Fruit fly (Drosophila melanogaster) whole organism, prepupa: ENCODE data around the gene CG10298.

Source experiments
- CG10631 ChIP-seq: fragments of 200-800 bp; sonication (Bioruptor generic); optimal IDR thresholded peaks from 2 replicates; lab custom pipeline; 2016; ENCODE audit warnings: missing biosample characterization, missing genetic modification characterization
- CG10669 ChIP-seq: fragments of 200-800 bp; sonication (Bioruptor generic); optimal IDR thresholded peaks from 3 replicates; lab custom pipeline; 2018; ENCODE audit warnings: missing biosample characterization, mild to moderate bottlenecking, missing genetic modification characterization, moderate library complexity
- CG11294 ChIP-seq: fragments of 200-800 bp; sonication (Bioruptor generic); IDR thresholded peaks from 2 replicates; pipeline ENCODE4 v1.3.6; 2022; ENCODE audit warnings: missing biosample characterization, missing genetic modification characterization
- CG11762 ChIP-seq: fragments of 200-800 bp; sonication (Bioruptor generic); optimal IDR thresholded peaks from 3 replicates; lab custom pipeline; 2016; ENCODE audit warnings: missing biosample characterization, missing genetic modification characterization; ENCODE audit not compliant: insufficient read depth
- CG15336 ChIP-seq: fragments of 200-800 bp; sonication (Bioruptor generic); IDR thresholded peaks from 2 replicates; pipeline ENCODE4 v1.3.6; 2022; ENCODE audit warnings: missing biosample characterization, missing genetic modification characterization
- CG1621 ChIP-seq: fragments of 200-800 bp; sonication (Bioruptor generic); optimal IDR thresholded peaks from 3 replicates; lab custom pipeline; 2018; ENCODE audit warnings: missing biosample characterization, mild to moderate bottlenecking, missing genetic modification characterization
- CG16779 ChIP-seq: fragments of 200-800 bp; sonication (Bioruptor generic); optimal IDR thresholded peaks from 3 replicates; lab custom pipeline; 2017; ENCODE audit warnings: missing biosample characterization, mild to moderate bottlenecking, missing genetic modification characterization
- CG4318 ChIP-seq: fragments of 200-800 bp; sonication (Bioruptor generic); optimal IDR thresholded peaks from 3 replicates; lab custom pipeline; 2017; ENCODE audit warnings: missing biosample characterization, mild to moderate bottlenecking, missing genetic modification characterization
- CG6163 ChIP-seq: fragments of 200-800 bp; sonication (Bioruptor generic); IDR thresholded peaks from 3 replicates; pipeline ENCODE4 v1.3.6; 2022; ENCODE audit warnings: missing biosample characterization, missing genetic modification characterization
- CG6808 ChIP-seq: fragments of 200-800 bp; sonication (Bioruptor generic); optimal IDR thresholded peaks from 3 replicates; lab custom pipeline; 2017; ENCODE audit warnings: missing biosample characterization, missing genetic modification characterization, mild to moderate bottlenecking, moderate library complexity, missing genetic modification reagents
- CG7368 ChIP-seq: fragments of 200-800 bp; sonication (Bioruptor generic); optimal IDR thresholded peaks from 3 replicates; lab custom pipeline; 2016; ENCODE audit warnings: missing biosample characterization, missing genetic modification characterization
- CG8119 ChIP-seq: fragments of 200-800 bp; sonication (Bioruptor generic); IDR thresholded peaks from 3 replicates; pipeline ENCODE4 v1.3.6; 2022; ENCODE audit warnings: missing biosample characterization, missing genetic modification characterization
- Eip75B ChIP-seq: fragments of 200-800 bp; sonication (Bioruptor generic); optimal IDR thresholded peaks from 3 replicates; lab custom pipeline; 2016; ENCODE audit warnings: missing biosample characterization, missing genetic modification characterization
- Eip78C ChIP-seq: fragments of 200-800 bp; sonication (Bioruptor generic); peaks from one replicate; lab custom pipeline; 2016; ENCODE audit warnings: missing biosample characterization, missing genetic modification characterization
- Eip93F ChIP-seq: fragments of 200-800 bp; sonication (Bioruptor generic); optimal IDR thresholded peaks from 2 replicates; lab custom pipeline; 2016; ENCODE audit warnings: missing biosample characterization, mild to moderate bottlenecking, missing genetic modification characterization
- Ets96B ChIP-seq: fragments of 200-800 bp; optimal IDR thresholded peaks from 2 replicates; lab custom pipeline; 2019; ENCODE audit warnings: missing biosample characterization, mild to moderate bottlenecking, missing genetic modification characterization, moderate library complexity
- Gug ChIP-seq: fragments of 200-800 bp; sonication (Bioruptor generic); IDR thresholded peaks from 2 replicates; pipeline ENCODE4 v1.3.6; 2022; ENCODE audit warnings: missing biosample characterization, missing genetic modification characterization
- Hr38 ChIP-seq: sonication (Bioruptor generic); optimal IDR thresholded peaks from 2 replicates; lab custom pipeline; 2016; ENCODE audit warnings: missing biosample characterization, missing genetic modification characterization
- Hr39 ChIP-seq: fragments of 200-800 bp; sonication (Bioruptor generic); optimal IDR thresholded peaks from 2 replicates; lab custom pipeline; 2016; ENCODE audit warnings: missing biosample characterization, missing genetic modification characterization
- Hr4 ChIP-seq: fragments of 200-800 bp; sonication (Bioruptor generic); optimal IDR thresholded peaks from 3 replicates; lab custom pipeline; 2016; ENCODE audit warnings: missing biosample characterization, missing genetic modification characterization
- Met ChIP-seq: fragments of 200-800 bp; sonication (Bioruptor generic); optimal IDR thresholded peaks from 3 replicates; lab custom pipeline; 2016; ENCODE audit warnings: missing biosample characterization, missing genetic modification characterization
- OdsH ChIP-seq: fragments of 200-800 bp; sonication (Bioruptor generic); optimal IDR thresholded peaks from 3 replicates; lab custom pipeline; 2016; ENCODE audit warnings: missing biosample characterization, missing genetic modification characterization
- Sox102F ChIP-seq: fragments of 200-800 bp; sonication (Bioruptor generic); optimal IDR thresholded peaks from 2 replicates; lab custom pipeline; 2016; ENCODE audit warnings: missing biosample characterization, mild to moderate bottlenecking, missing genetic modification characterization
- Sox14 ChIP-seq: fragments of 200-800 bp; sonication (Bioruptor generic); optimal IDR thresholded peaks from 3 replicates; lab custom pipeline; 2016; ENCODE audit warnings: missing biosample characterization, missing genetic modification characterization
- Sox15 ChIP-seq: fragments of 200-800 bp; sonication (Bioruptor generic); optimal IDR thresholded peaks from 3 replicates; lab custom pipeline; 2016; ENCODE audit warnings: missing biosample characterization, missing genetic modification characterization
- acj6 ChIP-seq: fragments of 200-800 bp; sonication (Bioruptor generic); optimal IDR thresholded peaks from 3 replicates; lab custom pipeline; 2016; ENCODE audit warnings: missing biosample characterization, missing genetic modification characterization
- cyc ChIP-seq: fragments of 200-800 bp; sonication (Bioruptor generic); optimal IDR thresholded peaks from 3 replicates; lab custom pipeline; 2016; ENCODE audit warnings: missing biosample characterization, missing genetic modification characterization
- dac ChIP-seq: fragments of 200-800 bp; sonication (Bioruptor generic); optimal IDR thresholded peaks from 2 replicates; lab custom pipeline; 2017; ENCODE audit warnings: missing biosample characterization, mild to moderate bottlenecking, missing genetic modification characterization
- esn ChIP-seq: fragments of 200-800 bp; sonication (Bioruptor generic); optimal IDR thresholded peaks from 2 replicates; lab custom pipeline; 2016; ENCODE audit warnings: missing biosample characterization, mild to moderate bottlenecking, missing genetic modification characterization, moderate library complexity
- lz ChIP-seq: fragments of 200-800 bp; sonication (Bioruptor generic); optimal IDR thresholded peaks from 3 replicates; lab custom pipeline; 2016; ENCODE audit warnings: missing biosample characterization, missing genetic modification characterization
- net ChIP-seq: fragments of 200-800 bp; sonication (Bioruptor generic); optimal IDR thresholded peaks from 3 replicates; lab custom pipeline; 2016; ENCODE audit warnings: missing biosample characterization, missing genetic modification characterization
- pdm3 ChIP-seq: fragments of 200-800 bp; sonication (Bioruptor generic); optimal IDR thresholded peaks from 3 replicates; lab custom pipeline; 2016; ENCODE audit warnings: missing biosample characterization, missing genetic modification characterization
- salr ChIP-seq, 2 experiments: fragments of 200-800 bp; sonication (Bioruptor generic); optimal IDR thresholded peaks; 3 replicates each; lab custom pipeline; 2016 to 2018; ENCODE audit warnings: missing biosample characterization in 2 of 2, missing genetic modification characterization in 2 of 2, mild to moderate bottlenecking in 1 of 2
- spab ChIP-seq: fragments of 200-800 bp; sonication (Bioruptor generic); optimal IDR thresholded peaks from 2 replicates; lab custom pipeline; 2017; ENCODE audit warnings: missing biosample characterization, mild to moderate bottlenecking, missing genetic modification characterization, missing genetic modification reagents
- ss ChIP-seq, 2 experiments: fragments of 200-800 bp; sonication (Bioruptor generic); optimal IDR thresholded peaks; 2 replicates in 1 of 2; 3 replicates in 1 of 2; lab custom pipeline; 2017 to 2018; ENCODE audit warnings: mild to moderate bottlenecking in 2 of 2, missing biosample characterization in 2 of 2, missing genetic modification characterization in 2 of 2, moderate library complexity in 1 of 2
- svp ChIP-seq: fragments of 200-800 bp; sonication (Bioruptor generic); peaks from one replicate; lab custom pipeline; 2016; ENCODE audit warnings: missing biosample characterization, missing genetic modification characterization
- topi ChIP-seq: fragments of 200-800 bp; sonication (Bioruptor generic); optimal IDR thresholded peaks from 3 replicates; lab custom pipeline; 2016; ENCODE audit warnings: missing biosample characterization, missing genetic modification characterization

CG10298 gene

DNA sequence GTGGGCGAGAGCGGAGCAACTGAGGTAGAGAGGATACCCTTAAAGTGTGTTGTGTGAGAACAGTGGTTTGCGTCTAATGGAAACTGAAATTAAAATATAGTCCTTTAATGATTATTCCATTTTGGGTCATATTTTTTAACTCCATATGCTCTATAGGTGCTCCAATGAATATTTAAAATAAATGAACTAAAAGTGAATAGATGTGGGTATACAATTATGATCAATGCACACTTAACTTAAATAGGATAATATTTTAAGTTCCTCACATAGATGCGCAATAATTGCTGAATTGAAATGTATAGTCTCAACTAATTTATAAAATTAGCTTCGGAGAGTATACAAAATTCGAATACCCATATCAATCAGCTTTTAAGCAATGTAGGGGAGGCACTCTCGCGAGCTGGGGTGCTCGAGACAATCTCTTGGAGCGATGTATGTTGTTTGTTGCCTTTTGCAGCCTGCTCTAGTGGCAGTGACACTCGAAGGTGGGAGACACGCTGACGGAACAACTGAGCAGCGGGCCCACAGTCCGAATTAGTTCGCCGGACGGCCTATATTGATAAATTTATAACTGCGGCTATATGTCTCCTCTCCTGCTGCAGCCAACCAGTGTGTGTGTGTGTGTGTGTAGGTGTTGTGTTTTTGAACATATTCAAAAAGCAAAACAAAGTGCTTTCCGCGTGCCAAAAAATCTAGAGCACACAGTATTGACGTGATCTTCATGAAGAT is 11.0 kb downstream of the CG10298 start (continued):
- TF ChIP-seq Ets96B (tag; lab: Kevin White, UChicago) (peak; percentile 75), Hr4 (GFP tag; lab: Kevin White, UChicago) (peak; percentile 91), Eip93F (GFP tag; lab: Kevin White, UChicago) (no peak), Hr39 (GFP tag; lab: Kevin White, UChicago) (peak; percentile 81), CG1621 (tag; lab: Kevin White, UChicago) (no peak), net (GFP tag; lab: Kevin White, UChicago) (peak; percentile 84), Gug (GFP tag; lab: Robert Waterston, UW) (no peak; the same call in 1 of the 2 replicates), CG7368 (GFP tag; lab: Kevin White, UChicago) (no peak), CG8119 (peak; percentile 73; the same call in 2 of the 3 replicates), pdm3 (peak; percentile 86), salr (GFP tag; optimal IDR thresholded peaks at IDR 0.05; lab: Kevin White, UChicago) (peak in 1 of 2 experiments; percentile 89), Sox102F (GFP tag; lab: Kevin White, UChicago) (peak; percentile 77), CG4318 (peak; percentile 79), ss (GFP tag; optimal IDR thresholded peaks at IDR 0.05; lab: Kevin White, UChicago) (no peak), CG11294 (0 out of 2 replicates have a peak, but pooled peaks have one; percentile 29), CG11762 (GFP tag; lab: Kevin White, UChicago) (peak; percentile 71), Met (GFP tag; lab: Kevin White, UChicago) (peak; percentile 88), CG6163 (peak; percentile 87), Eip75B (peak; percentile 84), dac (GFP tag; lab: Kevin White, UChicago) (peak; percentile 57), Sox15 (peak; percentile 72), esn (GFP tag; lab: Kevin White, UChicago) (peak; percentile 89), OdsH (peak; percentile 88), topi (GFP tag; lab: Kevin White, UChicago) (peak; percentile 88), CG6808 (GFP tag; lab: Kevin White, UChicago) (no peak)

DNA sequence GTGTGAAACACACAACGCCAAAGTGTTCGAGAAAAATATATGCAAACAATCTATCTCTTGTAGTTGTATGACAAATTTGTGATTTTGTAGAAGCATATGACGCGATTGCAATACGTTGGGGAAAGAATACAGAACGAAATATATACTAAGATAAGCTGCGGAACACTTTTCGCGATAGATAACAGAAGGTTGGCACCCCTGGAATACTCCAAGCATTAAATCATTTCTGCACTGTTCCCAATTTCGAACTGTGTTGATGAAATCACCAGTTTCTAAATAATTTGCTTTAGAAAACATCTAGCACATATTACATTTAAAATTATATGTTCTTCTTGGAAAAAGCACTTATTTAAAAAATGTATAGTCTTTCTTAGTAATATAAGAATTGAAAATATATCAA is 11.6 kb downstream of the CG10298 start:
- TF ChIP-seq lz (GFP tag; lab: Kevin White, UChicago) (no peak), svp (GFP tag; lab: Kevin White, UChicago) (peak; percentile 90)

DNA sequence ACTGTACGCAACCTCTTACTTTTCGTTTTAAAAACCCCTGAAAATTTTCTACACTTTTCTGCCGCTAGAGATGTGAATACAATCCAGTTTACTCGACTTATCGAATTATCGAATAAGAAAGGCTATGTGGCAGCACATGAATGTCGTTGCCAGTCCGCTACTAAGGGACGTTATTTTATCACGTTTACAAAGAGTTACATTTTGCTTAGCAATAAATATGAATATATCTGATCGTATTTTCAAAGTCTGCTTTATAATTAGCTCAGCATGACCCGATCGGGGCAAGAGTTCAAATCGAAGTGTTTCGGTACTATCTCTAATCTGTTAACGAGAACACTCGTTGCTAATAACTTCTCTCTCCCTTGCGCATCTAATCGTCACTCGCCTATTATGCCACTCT is 25.3 kb downstream of the CG10298 start, which contains the start of gene CG42724:
TSS of gene CG42724 (minus strand) at position 189 of the 400 bp plus-strand sequence.
- TF ChIP-seq dac (GFP tag; lab: Kevin White, UChicago) (no peak), cyc (GFP tag; lab: Kevin White, UChicago) (peak; percentile 32), Eip78C (no peak), esn (GFP tag; lab: Kevin White, UChicago) (peak; percentile 32), lz (GFP tag; lab: Kevin White, UChicago) (peak; percentile 46), CG16779 (tag; lab: Kevin White, UChicago) (no peak), CG10631 (GFP tag; lab: Kevin White, UChicago) (no peak), CG10669 (GFP tag; lab: Kevin White, UChicago) (no peak), Hr38 (GFP tag; lab: Kevin White, UChicago) (no peak), CG11762 (GFP tag; lab: Kevin White, UChicago) (peak; percentile 24), CG7368 (GFP tag; lab: Kevin White, UChicago) (no peak), CG11294 (peak; percentile 14; the same call in 1 of the 2 replicates)

DNA sequence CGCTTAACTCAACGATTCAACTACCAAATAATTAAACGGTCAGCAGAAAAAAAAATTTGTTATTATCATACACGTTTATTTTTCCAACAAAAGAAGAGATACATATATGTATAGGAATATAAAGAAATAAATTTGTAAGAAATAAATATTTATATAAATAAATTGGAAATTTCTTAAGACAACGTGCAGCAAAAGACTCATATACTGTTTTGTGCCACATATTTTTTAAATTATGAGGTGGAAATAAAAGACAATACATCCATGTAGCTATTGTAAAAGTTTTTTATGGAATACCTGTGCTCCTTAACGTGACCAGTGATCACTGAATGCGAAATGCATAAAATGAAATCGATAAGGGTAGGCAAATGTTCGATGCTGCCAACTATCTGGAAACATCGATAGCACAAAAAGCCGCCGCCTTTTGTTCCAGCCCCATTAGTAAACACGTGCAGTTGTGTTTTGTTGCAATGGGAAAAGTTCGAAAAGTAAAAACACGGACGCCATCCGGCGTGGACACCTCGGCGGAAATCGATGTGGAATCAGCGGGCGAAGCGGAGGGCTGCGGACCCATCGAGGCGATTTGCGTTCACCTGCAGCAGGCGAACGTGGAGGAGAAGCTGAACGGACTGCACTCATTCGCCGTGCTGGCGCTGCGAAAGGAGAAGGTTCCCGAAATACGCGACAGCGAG is 25.9 kb downstream of the CG10298 start, which contains the start of gene CG10286:
TSS of gene CG10286 (plus strand) at position 416 of the 689 bp plus-strand sequence.
- no peak for TF ChIP-seq spab (GFP tag; lab: Kevin White, UChicago)
- TF ChIP-seq acj6 (GFP tag; lab: Kevin White, UChicago) = peak; percentile 24
- TF ChIP-seq CG16779 (tag; lab: Kevin White, UChicago) = no peak
- TF ChIP-seq CG6808 (GFP tag; lab: Kevin White, UChicago) = peak; percentile 78
- peak; percentile 34 for TF ChIP-seq Ets96B (tag; lab: Kevin White, UChicago)
- peak; percentile 16 for TF ChIP-seq esn (GFP tag; lab: Kevin White, UChicago)
- 0 out of 2 replicates have a peak, but pooled peaks have one; percentile 23 for TF ChIP-seq CG15336 (GFP tag; lab: Robert Waterston, UW)
- TF ChIP-seq CG10631 (GFP tag; lab: Kevin White, UChicago) = peak; percentile 20
- peak; percentile 42 for TF ChIP-seq Sox14 (GFP tag; lab: Kevin White, UChicago)
- TF ChIP-seq CG4318 = no peak
